Worm (Caenorhabditis elegans): ENCODE results near the gene ahsa-1.
"Not testable (repeated sequence)": the region's sequence is repeated elsewhere in the genome, so short reads cannot be mapped to it uniquely, and the experiment has no call there.

ahsa-1 gene

DNA sequence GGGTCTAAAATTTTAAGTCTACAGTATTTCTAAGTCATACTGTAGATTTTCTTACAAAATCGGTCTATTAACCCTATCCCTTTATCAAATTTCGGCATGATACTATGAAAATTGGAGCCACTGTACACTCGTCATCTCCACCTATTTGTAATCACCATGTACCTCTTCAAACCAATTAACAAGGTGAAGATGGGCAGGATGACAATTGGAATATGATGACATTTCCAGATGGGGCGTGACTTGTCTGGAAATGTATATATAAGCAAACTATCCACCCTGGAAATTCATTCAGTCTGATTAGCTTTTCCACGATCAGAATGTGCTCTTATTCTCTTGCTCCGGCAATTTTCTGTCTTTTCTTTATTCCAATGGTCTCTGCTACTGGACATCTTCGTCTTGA is 24.1 kb upstream of the ahsa-1 start, which contains the start of gene Y75B12A.2:
Gene Y75B12A.2, plus strand, starts transcription at position 301 of the 400 bp plus-strand sequence.
- TF ChIP-seq ceh-30 (tag; optimal IDR thresholded peaks at IDR 0.05): no peak
- TF ChIP-seq dmd-4 (tag; optimal IDR thresholded peaks at IDR 0.05; ENCODE audit: borderline replicate concordance): no peak

DNA sequence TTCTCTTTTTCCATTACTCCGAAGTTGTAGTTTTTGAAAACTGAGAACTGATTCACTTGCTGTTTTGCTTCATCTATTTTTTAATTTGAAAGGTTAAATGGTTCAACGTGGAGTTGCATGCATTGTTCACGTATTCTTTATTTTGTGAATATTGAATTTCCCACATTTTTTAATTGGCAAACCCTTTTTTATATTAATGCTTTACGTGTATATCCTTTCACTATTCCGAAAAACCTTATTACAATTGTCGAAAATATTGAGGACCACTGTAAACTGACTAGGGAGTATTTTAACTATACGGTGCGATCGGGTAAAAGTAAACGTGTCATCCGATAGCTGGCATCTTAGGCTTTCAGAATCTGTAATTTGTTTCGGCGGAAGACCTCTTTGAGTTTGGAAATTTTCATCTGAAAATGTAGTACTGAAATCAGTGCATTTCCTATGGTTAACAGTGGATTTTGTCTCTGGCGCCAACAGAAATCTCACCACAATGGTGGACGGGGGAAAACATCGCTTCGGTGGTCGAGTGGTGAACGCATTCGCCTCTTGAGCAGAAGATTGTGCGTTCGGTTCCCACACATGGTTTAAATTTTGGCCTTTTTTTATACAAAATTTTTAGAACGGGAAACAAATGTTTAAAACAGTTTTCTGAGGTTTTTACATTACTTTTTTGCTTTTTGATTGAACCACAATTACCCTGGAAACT is 20.9 kb upstream of the ahsa-1 start, which contains the start of gene C01G10.14:
Gene C01G10.14, minus strand, starts transcription at position 51 of the 706 bp plus-strand sequence.
- TF ChIP-seq ceh-24, hlh-8, ceh-22 (tag; optimal IDR thresholded peaks at IDR 0.05): not testable (repeated sequence)

DNA sequence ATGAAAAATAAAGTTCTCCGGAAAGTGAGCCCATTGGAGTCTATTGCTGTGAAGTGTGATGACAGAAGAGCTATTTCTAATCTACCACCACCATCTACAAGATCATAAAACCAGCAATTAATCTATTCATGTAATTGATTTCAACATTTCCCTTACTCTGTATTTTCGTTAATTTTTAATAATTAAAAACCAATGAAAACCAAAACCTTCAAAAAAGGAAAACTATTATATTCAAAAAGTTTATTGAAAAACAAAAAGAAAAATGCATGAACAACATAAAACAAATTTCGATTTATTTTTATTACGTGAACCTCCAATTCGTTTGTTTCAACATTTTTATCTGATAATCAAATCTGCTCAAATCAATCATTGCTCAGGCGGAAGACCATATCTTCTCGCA is 14.3 kb upstream of the ahsa-1 start, which contains the start of gene C01G10.1:
Gene C01G10.1, plus strand, starts transcription at position 301 of the 400 bp plus-strand sequence.
- TF ChIP-seq eyg-1 (tag; optimal IDR thresholded peaks at IDR 0.05) (no peak), elt-2 (tag; optimal IDR thresholded peaks at IDR 0.05) (no peak), ttx-3 (tag; optimal IDR thresholded peaks at IDR 0.05) (no peak), pat-9 (tag; optimal IDR thresholded peaks at IDR 0.05) (no peak), pha-4 (tag; optimal IDR thresholded peaks at IDR 0.05) (no peak), lim-6 (tag; optimal IDR thresholded peaks at IDR 0.05) (no peak)

DNA sequence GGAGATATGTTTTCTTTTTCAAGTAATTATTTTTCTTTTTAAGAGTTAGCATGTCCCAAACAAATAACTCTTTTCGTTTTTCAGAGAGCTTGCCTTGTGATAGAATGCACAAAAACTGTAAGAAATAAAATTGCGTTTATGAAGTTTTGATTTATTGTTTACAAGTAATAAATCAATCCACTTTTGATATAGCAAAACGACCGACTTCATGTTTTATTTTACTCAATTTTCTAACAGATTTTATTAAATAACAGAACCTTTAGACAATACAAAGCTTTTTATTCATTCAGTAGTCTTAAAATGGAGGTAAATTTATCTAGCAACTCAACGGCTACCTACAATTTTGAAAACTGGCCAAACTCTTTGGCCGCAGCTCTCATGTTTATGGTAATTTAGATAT is 9.6 kb upstream of the ahsa-1 start, which contains the start of gene srx-78:
Gene srx-78, plus strand, starts transcription at position 301 of the 400 bp plus-strand sequence.
- TF ChIP-seq hlh-6 (tag; optimal IDR thresholded peaks at IDR 0.05) (no peak), C38D4.7 (GFP tag; optimal IDR thresholded peaks at IDR 0.05) (no peak), hlh-15 (tag; optimal IDR thresholded peaks at IDR 0.05) (no peak), eyg-1 (tag; optimal IDR thresholded peaks at IDR 0.05) (no peak), pha-4 (tag; optimal IDR thresholded peaks at IDR 0.05) (no peak), pag-3 (tag; optimal IDR thresholded peaks at IDR 0.05; ENCODE audit: borderline replicate concordance) (no peak), sox-2 (GFP tag; IDR thresholded peaks at IDR 0.05) (no peak), syd-9 (tag; optimal IDR thresholded peaks at IDR 0.05) (no peak)

DNA sequence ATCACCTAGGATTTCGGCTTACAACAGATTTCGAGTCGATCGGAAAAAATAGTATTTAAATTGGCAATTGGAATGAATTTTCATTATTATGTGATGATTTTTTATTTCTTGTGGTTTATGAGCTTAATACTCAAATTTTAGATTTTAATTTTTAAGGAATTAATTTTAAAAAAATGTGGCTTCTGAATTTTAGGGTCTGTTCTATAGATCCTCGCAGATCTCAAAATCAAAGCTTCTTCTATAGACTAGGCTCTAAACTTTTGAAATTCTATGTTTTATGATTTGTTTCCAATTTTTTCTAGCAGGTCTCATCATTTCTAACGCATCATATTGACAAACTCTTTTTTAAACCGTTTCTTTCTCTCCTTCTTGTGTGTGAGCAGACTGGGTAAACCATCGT is 7.5 kb upstream of the ahsa-1 start, which contains the start of gene txt-12:
Gene txt-12, plus strand, starts transcription at position 301 of the 400 bp plus-strand sequence.
- TF ChIP-seq ahr-1 (tag; optimal IDR thresholded peaks at IDR 0.05) (no peak), ceh-45 (GFP tag; IDR thresholded peaks at IDR 0.05) (no peak), hlh-30 (tag; optimal IDR thresholded peaks at IDR 0.05; ENCODE audit: insufficient read depth) (no peak), sox-4 (tag; optimal IDR thresholded peaks at IDR 0.05) (no peak), pat-9 (tag; optimal IDR thresholded peaks at IDR 0.05) (no peak), hlh-13 (GFP tag; optimal IDR thresholded peaks at IDR 0.05) (no peak), ceh-2 (tag; optimal IDR thresholded peaks at IDR 0.05) (no peak), sdc-2 (tag; optimal IDR thresholded peaks at IDR 0.05) (no peak), hlh-8 (tag; optimal IDR thresholded peaks at IDR 0.05) (no peak), hlh-6 (tag; optimal IDR thresholded peaks at IDR 0.05) (no peak), T23F11.4 (GFP tag; optimal IDR thresholded peaks at IDR 0.05) (no peak), odd-2 (tag; optimal IDR thresholded peaks at IDR 0.05) (no peak), sox-2 (GFP tag; IDR thresholded peaks at IDR 0.05) (no peak), nhr-232 (tag; optimal IDR thresholded peaks at IDR 0.05) (no peak)

DNA sequence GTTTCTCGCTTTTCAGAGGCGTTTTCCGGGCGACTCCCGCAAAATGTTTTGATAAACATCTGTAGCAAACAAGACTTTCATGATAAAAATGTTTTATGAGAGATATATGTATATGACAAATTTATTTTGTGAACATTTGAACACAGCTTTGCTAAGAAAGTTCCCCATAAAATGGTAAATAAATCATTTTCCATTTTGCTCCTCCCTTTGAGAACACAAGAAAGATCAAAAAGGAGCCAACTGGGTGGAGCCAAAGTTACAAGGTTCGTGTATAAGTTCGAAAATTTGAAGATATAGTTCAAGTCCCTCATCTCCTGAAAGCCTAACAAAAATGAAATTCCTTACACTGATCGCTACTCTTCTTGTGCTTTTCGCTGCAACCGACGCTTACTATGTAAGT is 5.3 kb upstream of the ahsa-1 start, which contains the start of gene C01G10.17:
Gene C01G10.17, plus strand, starts transcription at position 301 of the 400 bp plus-strand sequence.
- no peak for TF ChIP-seq nfya-1 (tag; optimal IDR thresholded peaks at IDR 0.05)

DNA sequence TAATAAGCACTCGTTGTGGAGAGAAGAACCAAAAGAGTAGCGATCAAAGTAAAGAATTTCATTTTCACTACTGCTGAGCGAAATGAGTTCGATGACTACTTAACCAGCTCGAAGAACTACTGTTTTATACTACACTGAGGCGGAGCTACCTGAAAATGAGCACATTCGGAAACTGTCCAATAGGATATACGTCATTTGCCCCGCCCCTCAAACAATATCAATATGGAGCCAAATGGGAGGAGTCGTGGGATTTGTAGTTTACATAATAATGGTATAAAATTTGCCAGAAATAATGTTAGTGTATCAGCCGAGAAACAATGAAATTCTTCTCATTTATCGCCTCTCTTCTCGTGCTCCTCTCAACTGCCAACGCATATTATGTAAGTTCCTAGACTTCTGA is 4.3 kb upstream of the ahsa-1 start, which contains the start of the genes C01G10.5 and C01G10.4:
Gene C01G10.5, minus strand, starts transcription at position 101 of the 400 bp plus-strand sequence.
Gene C01G10.4, plus strand, starts transcription at position 303 of the 400 bp plus-strand sequence.
- TF ChIP-seq hlh-15 (tag; optimal IDR thresholded peaks at IDR 0.05) (no peak), elt-4 (tag; optimal IDR thresholded peaks at IDR 0.05) (no peak), K02D7.2 (tag; optimal IDR thresholded peaks at IDR 0.05) (no peak), eyg-1 (tag; optimal IDR thresholded peaks at IDR 0.05) (no peak), madf-2 (tag; optimal IDR thresholded peaks at IDR 0.05) (no peak), dmd-4 (tag; optimal IDR thresholded peaks at IDR 0.05; ENCODE audit: borderline replicate concordance) (no peak), pax-1 (tag; optimal IDR thresholded peaks at IDR 0.05) (no peak), fkh-10 (GFP tag; optimal IDR thresholded peaks at IDR 0.05) (no peak), ceh-14 (tag; optimal IDR thresholded peaks at IDR 0.05) (no peak), ceh-31 (tag; optimal IDR thresholded peaks at IDR 0.05) (no peak), pag-3 (tag; optimal IDR thresholded peaks at IDR 0.05; ENCODE audit: borderline replicate concordance) (no peak), unc-86 (tag; optimal IDR thresholded peaks at IDR 0.05) (no peak), nhr-232 (tag; optimal IDR thresholded peaks at IDR 0.05) (no peak)
